Worm (Caenorhabditis elegans) whole organism, L4 larva: ENCODE measurements around the gene ttr-27.

ENCODE experiments used
- D1046.2 ChIP-seq: fragments of 200-800 bp; sonication (Bioruptor generic); IDR thresholded peaks from 2 replicates; pipeline ENCODE4 v1.3.6; 2022; ENCODE audit warnings: missing genetic modification characterization, missing compliant biosample characterization
- F49E8.2 ChIP-seq: sonication (generic microtip); optimal IDR thresholded peaks from 2 replicates; lab custom pipeline; 2016; ENCODE audit warnings: missing compliant biosample characterization, mild to moderate bottlenecking, missing genetic modification characterization, borderline replicate concordance
- R02D3.7 ChIP-seq: fragments of 150-350 bp; sonication (generic microtip); optimal IDR thresholded peaks from 3 replicates; lab custom pipeline; 2014; ENCODE audit warnings: missing biosample characterization, missing genetic modification characterization
- T26A8.4 ChIP-seq: fragments of 200-800 bp; sonication (Bioruptor generic); IDR thresholded peaks from 2 replicates; pipeline ENCODE4 v1.3.6; 2022; ENCODE audit warnings: missing genetic modification characterization, missing compliant biosample characterization
- aha-1 ChIP-seq: fragments of 150-350 bp; peaks from one replicate; lab custom pipeline; 2014; ENCODE audit warnings: missing biosample characterization, missing genetic modification characterization
- attf-4 ChIP-seq: sonication (generic microtip); optimal IDR thresholded peaks from 3 replicates; lab custom pipeline; 2017; ENCODE audit warnings: missing biosample characterization, missing genetic modification characterization
- ceh-82 ChIP-seq: sonication (generic microtip); optimal IDR thresholded peaks from 2 replicates; lab custom pipeline; 2017; ENCODE audit warnings: missing biosample characterization, missing genetic modification characterization
- daf-16 ChIP-seq, 3 experiments: sonication (generic microtip); optimal IDR thresholded peaks; 2 replicates each; lab custom pipeline; 2016 to 2017; ENCODE audit warnings: missing genetic modification characterization in 3 of 3, missing genetic modification reagents in 3 of 3, mild to moderate bottlenecking in 2 of 3, missing compliant biosample characterization in 2 of 3, missing biosample characterization in 1 of 3, moderate library complexity in 1 of 3
- daf-8 ChIP-seq: fragments of 200-800 bp; sonication (Bioruptor generic); IDR thresholded peaks from 2 replicates; pipeline ENCODE4 v1.3.6; 2022; ENCODE audit warnings: missing genetic modification characterization, missing compliant biosample characterization
- dmd-6 ChIP-seq: fragments of 200-800 bp; sonication (Bioruptor generic); IDR thresholded peaks from 2 replicates; pipeline ENCODE4 v1.3.6; 2022; ENCODE audit warnings: missing genetic modification reagents, missing genetic modification characterization, missing compliant biosample characterization
- dmd-8 ChIP-seq: fragments of 200-800 bp; sonication (Bioruptor generic); IDR thresholded peaks from 2 replicates; pipeline ENCODE4 v1.3.6; 2022; ENCODE audit warnings: missing genetic modification characterization, missing compliant biosample characterization
- dmd-9 ChIP-seq: fragments of 200-800 bp; sonication (Bioruptor generic); IDR thresholded peaks from 2 replicates; pipeline ENCODE4 v1.3.6; 2022; ENCODE audit warnings: missing genetic modification reagents, missing genetic modification characterization, missing compliant biosample characterization
- dpl-1 ChIP-seq: fragments of 150-350 bp; optimal IDR thresholded peaks from 2 replicates; lab custom pipeline; 2014; ENCODE audit warnings: missing biosample characterization, missing genetic modification reagents, missing genetic modification characterization
- dve-1 ChIP-seq: sonication (generic microtip); optimal IDR thresholded peaks from 2 replicates; lab custom pipeline; 2017; ENCODE audit warnings: antibody characterized with exemption, mild to moderate bottlenecking, missing genetic modification characterization, missing compliant biosample characterization; ENCODE audit not compliant: insufficient read depth
- egl-27 ChIP-seq: sonication (generic microtip); optimal IDR thresholded peaks from 3 replicates; lab custom pipeline; 2017; ENCODE audit warnings: missing biosample characterization, missing genetic modification reagents, missing genetic modification characterization
- hlh-11 ChIP-seq: fragments of 200-800 bp; sonication (Bioruptor generic); optimal IDR thresholded peaks from 2 replicates; lab custom pipeline; 2018; ENCODE audit warnings: mild to moderate bottlenecking, missing genetic modification characterization, missing compliant biosample characterization
- hmg-1.1 ChIP-seq: fragments of 200-800 bp; sonication (Bioruptor generic); IDR thresholded peaks from 2 replicates; pipeline ENCODE4 v1.3.6; 2022; ENCODE audit warnings: missing genetic modification reagents, missing genetic modification characterization, missing compliant biosample characterization
- lin-15B ChIP-seq: fragments of 150-350 bp; sonication (generic microtip); optimal IDR thresholded peaks from 3 replicates; lab custom pipeline; 2014; ENCODE audit warnings: missing biosample characterization, missing genetic modification characterization
- madf-9 ChIP-seq: fragments of 200-800 bp; sonication (Bioruptor generic); conservative IDR thresholded peaks from 2 replicates; pipeline ENCODE4 v1.3.6; 2022; ENCODE audit warnings: missing genetic modification reagents, missing genetic modification characterization, missing compliant biosample characterization
- mes-2 ChIP-seq: sonication (generic microtip); optimal IDR thresholded peaks from 2 replicates; lab custom pipeline; 2016; ENCODE audit warnings: missing genotype, mild to moderate bottlenecking, missing genetic modification characterization, missing compliant biosample characterization; ENCODE audit not compliant: poor library complexity, severe bottlenecking
- mxl-2 ChIP-seq: fragments of 200-800 bp; sonication (Bioruptor generic); conservative IDR thresholded peaks from 2 replicates; pipeline ENCODE4 v1.3.6; 2022; ENCODE audit warnings: missing genetic modification reagents, missing genetic modification characterization, missing compliant biosample characterization
- nhr-28 ChIP-seq: fragments of 150-350 bp; optimal IDR thresholded peaks from 2 replicates; lab custom pipeline; 2014; ENCODE audit warnings: missing biosample characterization, missing genetic modification characterization
- nhr-41 ChIP-seq: fragments of 200-800 bp; sonication (Bioruptor generic); IDR thresholded peaks from 2 replicates; pipeline ENCODE4 v1.3.6; 2022; ENCODE audit warnings: missing genetic modification reagents, missing genetic modification characterization, missing compliant biosample characterization
- nhr-42 ChIP-seq: fragments of 200-800 bp; sonication (Bioruptor generic); IDR thresholded peaks from 2 replicates; pipeline ENCODE4 v1.3.6; 2022; ENCODE audit warnings: missing genetic modification characterization, missing compliant biosample characterization
- rbr-2 ChIP-seq: sonication (generic microtip); optimal IDR thresholded peaks from 2 replicates; lab custom pipeline; 2016; ENCODE audit warnings: missing genotype, missing genetic modification characterization, missing compliant biosample characterization
- saeg-2 ChIP-seq: fragments of 200-800 bp; sonication (Bioruptor generic); IDR thresholded peaks from 2 replicates; pipeline ENCODE4 v1.3.6; 2022; ENCODE audit warnings: missing genetic modification reagents, missing genetic modification characterization, missing compliant biosample characterization
- sdz-12 ChIP-seq: fragments of 200-800 bp; sonication (Bioruptor generic); optimal IDR thresholded peaks from 2 replicates; lab custom pipeline; 2018; ENCODE audit warnings: mild to moderate bottlenecking, missing genetic modification characterization, missing compliant biosample characterization
- skn-1 ChIP-seq: fragments of 150-350 bp; optimal IDR thresholded peaks from 2 replicates; lab custom pipeline; 2014; ENCODE audit warnings: missing biosample characterization, missing genetic modification characterization
- unc-39 ChIP-seq: sonication (generic microtip); optimal IDR thresholded peaks from 2 replicates; lab custom pipeline; 2017; ENCODE audit warnings: missing biosample characterization, missing genetic modification characterization
- unc-62 ChIP-seq, 3 experiments: fragments of 150-350 bp in 1 of 3; sonication (generic microtip); optimal IDR thresholded peaks in 2 of 3; peaks in 1 of 3; 1 replicate in 1 of 3; 2 replicates in 2 of 3; lab custom pipeline; 2014 to 2017; ENCODE audit warnings: missing biosample characterization in 3 of 3, missing genetic modification characterization in 3 of 3, missing genetic modification reagents in 3 of 3, missing genotype in 1 of 3
- vab-7 ChIP-seq: fragments of 200-800 bp; sonication (Bioruptor generic); IDR thresholded peaks from 2 replicates; pipeline ENCODE4 v1.3.6; 2022; ENCODE audit warnings: missing genetic modification reagents, missing genetic modification characterization, missing compliant biosample characterization
- zag-1 ChIP-seq: fragments of 150-350 bp; optimal IDR thresholded peaks from 2 replicates; lab custom pipeline; 2014; ENCODE audit warnings: missing biosample characterization, missing genetic modification characterization
- zip-11 ChIP-seq: fragments of 200-800 bp; sonication (Bioruptor generic); IDR thresholded peaks from 2 replicates; pipeline ENCODE4 v1.3.6; 2022; ENCODE audit warnings: missing genetic modification characterization, missing compliant biosample characterization

The ttr-27 gene

DNA sequence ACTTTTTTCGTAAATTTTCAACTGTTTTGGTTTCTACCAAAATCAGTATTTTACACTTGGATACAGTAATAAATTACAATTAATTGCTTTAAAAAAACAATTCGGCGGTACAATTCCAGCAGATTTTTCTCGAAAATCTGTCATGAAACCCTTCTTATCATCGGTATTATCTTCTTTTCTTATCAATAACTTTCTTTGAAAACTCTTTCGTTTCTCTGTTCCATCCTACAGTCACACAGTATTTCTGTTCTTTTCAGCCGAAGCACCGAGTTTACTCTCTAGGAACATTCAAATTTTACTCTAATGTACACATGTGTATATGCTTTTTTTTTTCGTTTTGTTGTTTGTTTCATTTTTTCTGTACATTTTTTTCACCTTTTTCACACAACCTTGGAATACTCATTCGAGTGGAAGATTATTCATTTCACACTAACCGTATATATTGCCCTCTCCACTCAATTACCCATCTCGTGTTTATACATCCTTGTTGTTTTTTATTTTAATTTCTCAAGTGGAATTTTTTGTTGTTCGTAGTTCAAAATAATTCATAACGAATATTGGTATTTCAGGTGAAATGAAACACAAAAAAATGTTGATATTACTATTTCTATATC, 5.8 kb upstream of the ttr-27 start, which contains the start of gene nid-1 (continued):
- TF ChIP-seq daf-8, result no peak
- TF ChIP-seq zag-1 (tag; lab: Kevin White, UChicago), result no peak
- no peak for TF ChIP-seq daf-16 (GFP tag; optimal IDR thresholded peaks at IDR 0.05; lab: Kevin White, UChicago)
- peak; percentile 96 for TF ChIP-seq daf-16 (tag; optimal IDR thresholded peaks at IDR 0.05; lab: Kevin White, UChicago)
- TF ChIP-seq rbr-2 (tag; lab: Kevin White, UChicago), result no peak
- TF ChIP-seq skn-1, result no peak

- TF ChIP-seq sdz-12 (GFP tag; lab: Kevin White, UChicago) (no peak), nhr-28 (no peak), mes-2 (tag; lab: Kevin White, UChicago) (no peak), dve-1 (tag; lab: Kevin White, UChicago) (peak; percentile 6), attf-4 (no peak), zip-11 (no peak), madf-9 (GFP tag; lab: Robert Waterston, UW) (no peak), aha-1 (tag; lab: Kevin White, UChicago) (peak; percentile 65), hmg-1.1 (GFP tag; lab: Robert Waterston, UW) (0 out of 2 replicates have a peak, but pooled peaks have one; percentile 19), skn-1 (no peak), nhr-41 (GFP tag; lab: Robert Waterston, UW) (no peak), egl-27 (tag; lab: Kevin White, UChicago) (no peak), D1046.2 (GFP tag; lab: Robert Waterston, UW) (no peak), dmd-6 (GFP tag; lab: Robert Waterston, UW) (peak; percentile 80), hlh-11 (tag; lab: Kevin White, UChicago) (peak; percentile 53), T26A8.4 (GFP tag; lab: Robert Waterston, UW) (no peak), saeg-2 (GFP tag; lab: Robert Waterston, UW) (peak; percentile 70; the same call in 1 of the 2 replicates), R02D3.7 (tag; lab: Kevin White, UChicago) (no peak), mxl-2 (no peak), dmd-9 (no peak), F49E8.2 (no peak)
- TF ChIP-seq, all 104 proteins: peak for 6
These were observed 4.7 kb upstream of the ttr-27 start for ce11 chrV:12908614-12909013.

ce11 chrV:12907436-12907835, 3.5 kb upstream of the ttr-27 start:
- TF ChIP-seq vab-7 (GFP tag; lab: Robert Waterston, UW) (no peak), dpl-1 (no peak), nhr-42 (no peak), mxl-2 (no peak), lin-15B (no peak), ceh-82 (no peak)
- TF ChIP-seq, all 104 proteins: peak for 0

ce11 chrV:12906732-12907131, 2.8 kb upstream of the ttr-27 start, which contains the start of gene ttr-29:
TSS of gene ttr-29 (minus strand) at chrV:12906832.
- peak in 1 of 2 experiments; percentile 18 for TF ChIP-seq unc-62 (GFP tag; optimal IDR thresholded peaks at IDR 0.05 in 1 of 2; lab: Kevin White, UChicago)
- TF ChIP-seq unc-62 (tag; optimal IDR thresholded peaks at IDR 0.05; lab: Kevin White, UChicago), result no peak
- no peak for TF ChIP-seq hmg-1.1 (GFP tag; lab: Robert Waterston, UW)

DNA sequence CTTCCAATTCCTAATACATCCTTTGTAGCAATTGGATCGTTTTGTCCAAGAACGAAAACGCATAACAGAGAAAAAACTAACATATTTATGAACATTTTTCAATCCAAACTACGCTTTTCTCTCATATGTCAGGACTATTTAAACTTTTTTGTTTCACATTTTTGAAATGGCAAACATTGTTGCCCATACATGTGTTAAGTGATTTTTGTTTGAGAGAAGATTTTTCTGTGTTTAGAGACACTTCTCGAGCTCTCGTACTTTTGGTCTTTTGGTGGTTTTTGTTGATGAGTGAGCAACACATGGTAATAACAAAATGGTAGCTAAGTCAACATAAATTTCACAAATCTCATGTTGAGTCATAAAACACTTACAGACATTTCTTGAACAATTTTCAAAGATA, 1.2 kb upstream of the ttr-27 start, which contains the start of gene ttr-28:
TSS of gene ttr-28 (minus strand) at position 101 of the 400 bp plus-strand sequence.
- TF ChIP-seq dmd-8 (GFP tag; lab: Robert Waterston, UW), result no peak
- TF ChIP-seq dmd-6 (GFP tag; lab: Robert Waterston, UW), result no peak
- no peak for TF ChIP-seq unc-39 (tag; lab: Kevin White, UChicago)
- peak in 1 of 2 experiments; percentile 79 for TF ChIP-seq unc-62 (GFP tag; optimal IDR thresholded peaks at IDR 0.05 in 1 of 2; lab: Kevin White, UChicago)
- no peak for TF ChIP-seq unc-62 (tag; optimal IDR thresholded peaks at IDR 0.05; lab: Kevin White, UChicago)
